Fruit fly (Drosophila melanogaster) whole organism, embryonic: ENCODE data around the gene CalpB.

Source experiments
- Awh ChIP-seq: fragments of 200-800 bp; sonication (Bioruptor generic); IDR thresholded peaks from 2 replicates; pipeline ENCODE4, ENCODE4 v1.3.6; 2022; ENCODE audit warnings: missing biosample characterization, missing genetic modification characterization
- CG10366 ChIP-seq: fragments of 200-800 bp; sonication (Bioruptor generic); IDR thresholded peaks from 2 replicates; pipeline ENCODE4 v1.3.6; 2022; ENCODE audit warnings: missing biosample characterization, missing genetic modification characterization
- CG10654 ChIP-seq: fragments of 200-800 bp; sonication (Bioruptor generic); optimal IDR thresholded peaks from 2 replicates; lab custom pipeline; 2016; ENCODE audit warnings: missing biosample characterization, missing genetic modification characterization
- CG11695 ChIP-seq: fragments of 200-800 bp; sonication (Bioruptor generic); IDR thresholded peaks from 3 replicates; pipeline ENCODE4 v1.3.6; 2022; ENCODE audit warnings: missing biosample characterization, missing genetic modification characterization
- CG14710 ChIP-seq: fragments of 200-800 bp; sonication (Bioruptor generic); optimal IDR thresholded peaks from 3 replicates; lab custom pipeline; 2019; ENCODE audit warnings: missing biosample characterization, mild to moderate bottlenecking, missing genetic modification characterization, moderate library complexity
- CG1603 ChIP-seq: fragments of 200-800 bp; sonication (Bioruptor generic); optimal IDR thresholded peaks from 2 replicates; lab custom pipeline; 2019; ENCODE audit warnings: missing biosample characterization, mild to moderate bottlenecking, missing genetic modification characterization, moderate library complexity
- CG18011 ChIP-seq: fragments of 200-800 bp; sonication (Bioruptor generic); optimal IDR thresholded peaks from 2 replicates; lab custom pipeline; 2017; ENCODE audit warnings: missing biosample characterization, missing genetic modification characterization, mild to moderate bottlenecking, moderate library complexity, missing genotype
- CG2202 ChIP-seq: fragments of 200-800 bp; sonication (Bioruptor generic); optimal IDR thresholded peaks from 2 replicates; lab custom pipeline; 2018; ENCODE audit warnings: missing biosample characterization, mild to moderate bottlenecking, missing genetic modification characterization
- CG2889 ChIP-seq: fragments of 200-800 bp; sonication (Bioruptor generic); IDR thresholded peaks from 3 replicates; pipeline ENCODE4 v1.3.6; 2022; ENCODE audit warnings: missing biosample characterization, missing genetic modification characterization
- CG4617 ChIP-seq: fragments of 200-800 bp; sonication (Bioruptor generic); optimal IDR thresholded peaks from 3 replicates; lab custom pipeline; 2016; ENCODE audit warnings: missing biosample characterization, missing genetic modification characterization, borderline replicate concordance
- CG6175 ChIP-seq: fragments of 200-800 bp; sonication (Bioruptor generic); IDR thresholded peaks from 3 replicates; pipeline ENCODE4 v1.3.6; 2022; ENCODE audit warnings: missing biosample characterization, missing genetic modification characterization
- CG6254 ChIP-seq: fragments of 200-800 bp; sonication (Bioruptor generic); optimal IDR thresholded peaks from 3 replicates; lab custom pipeline; 2017; ENCODE audit warnings: mild to moderate bottlenecking, missing biosample characterization, missing genetic modification reagents, missing genetic modification characterization
- CG6683 ChIP-seq: fragments of 200-800 bp; sonication (Bioruptor generic); optimal IDR thresholded peaks from 2 replicates; lab custom pipeline; 2017; ENCODE audit warnings: missing biosample characterization, mild to moderate bottlenecking, missing genetic modification characterization, missing genetic modification reagents
- CG7357 ChIP-seq: fragments of 200-800 bp; sonication (Bioruptor generic); IDR thresholded peaks from 3 replicates; pipeline ENCODE4 v1.3.6; 2022; ENCODE audit warnings: missing biosample characterization, missing genetic modification characterization
- CG7786 ChIP-seq: fragments of 200-800 bp; sonication (Bioruptor generic); optimal IDR thresholded peaks from 2 replicates; lab custom pipeline; 2016; ENCODE audit warnings: missing biosample characterization, missing genetic modification characterization
- CG7963 ChIP-seq: fragments of 200-800 bp; sonication (Bioruptor generic); IDR thresholded peaks from 3 replicates; pipeline ENCODE4 v1.3.6; 2022; ENCODE audit warnings: missing biosample characterization, missing genetic modification characterization; ENCODE audit not compliant: partially characterized antibody
- Fer1 ChIP-seq: fragments of 200-800 bp; sonication (Bioruptor generic); optimal IDR thresholded peaks from 2 replicates; lab custom pipeline; 2017; ENCODE audit warnings: missing biosample characterization, mild to moderate bottlenecking, missing genetic modification characterization
- HmgD ChIP-seq: fragments of 200-800 bp; sonication (Bioruptor generic); optimal IDR thresholded peaks from 3 replicates; lab custom pipeline; 2016; ENCODE audit warnings: missing biosample characterization, missing genetic modification characterization
- HmgZ ChIP-seq: fragments of 200-800 bp; sonication (Bioruptor generic); optimal IDR thresholded peaks from 2 replicates; lab custom pipeline; 2018; ENCODE audit warnings: missing biosample characterization, mild to moderate bottlenecking, missing genetic modification characterization
- Lpt ChIP-seq: fragments of >200 bp; optimal IDR thresholded peaks from 2 replicates; lab custom pipeline; 2018; ENCODE audit warnings: missing biosample characterization, missing genetic modification characterization
- NfI ChIP-seq: fragments of 200-800 bp; sonication (Bioruptor generic); optimal IDR thresholded peaks from 3 replicates; lab custom pipeline; 2018; ENCODE audit warnings: missing biosample characterization, mild to moderate bottlenecking, missing genetic modification characterization, moderate library complexity
- PHDP ChIP-seq: fragments of 200-800 bp; sonication (Bioruptor generic); optimal IDR thresholded peaks from 3 replicates; lab custom pipeline; 2018; ENCODE audit warnings: missing biosample characterization, mild to moderate bottlenecking, missing genetic modification characterization, moderate library complexity
- Scr ChIP-seq: fragments of 200-800 bp; sonication (Bioruptor generic); IDR thresholded peaks from 2 replicates; pipeline ENCODE4 v1.3.6; 2022; ENCODE audit warnings: missing biosample characterization, missing genetic modification characterization; ENCODE audit not compliant: partially characterized antibody
- al ChIP-seq: fragments of 200-800 bp; sonication (Bioruptor generic); IDR thresholded peaks from 2 replicates; pipeline ENCODE4 v1.3.6; 2022; ENCODE audit warnings: missing biosample characterization, missing genetic modification characterization
- ato ChIP-seq: fragments of 200-800 bp; sonication (Bioruptor generic); IDR thresholded peaks from 2 replicates; pipeline ENCODE4 v1.3.6; 2022; ENCODE audit warnings: missing biosample characterization, missing genetic modification characterization; ENCODE audit not compliant: partially characterized antibody
- bowl ChIP-seq: fragments of 200-800 bp; sonication (Bioruptor generic); IDR thresholded peaks from 2 replicates; pipeline ENCODE4 v1.3.6; 2022; ENCODE audit warnings: missing biosample characterization, missing genetic modification characterization
- crc ChIP-seq: fragments of 200-800 bp; sonication (Bioruptor generic); optimal IDR thresholded peaks from 2 replicates; lab custom pipeline; 2016; ENCODE audit warnings: missing biosample characterization, missing genetic modification characterization
- dpn ChIP-seq, 2 experiments: fragments of 200-800 bp; sonication (Bioruptor generic); optimal IDR thresholded peaks; 3 replicates each; lab custom pipeline; 2016; ENCODE audit warnings: missing biosample characterization in 2 of 2, missing genetic modification characterization in 2 of 2
- fu2 ChIP-seq: fragments of 200-800 bp; sonication (Bioruptor generic); optimal IDR thresholded peaks from 2 replicates; lab custom pipeline; 2016; ENCODE audit warnings: missing biosample characterization, missing genetic modification characterization
- jigr1 ChIP-seq: fragments of 200-800 bp; sonication (Bioruptor generic); IDR thresholded peaks from 3 replicates; pipeline ENCODE4 v1.3.6; 2022; ENCODE audit warnings: missing biosample characterization, missing genetic modification characterization
- kni ChIP-seq: fragments of 200-800 bp; sonication (Bioruptor generic); optimal IDR thresholded peaks from 3 replicates; lab custom pipeline; 2017; ENCODE audit warnings: mild to moderate bottlenecking, missing biosample characterization, missing genetic modification reagents, missing genetic modification characterization
- lmd ChIP-seq: fragments of 200-800 bp; sonication (Bioruptor generic); IDR thresholded peaks from 2 replicates; pipeline ENCODE4 v1.3.6; 2022; ENCODE audit warnings: missing biosample characterization, missing genetic modification characterization
- lov ChIP-seq, 2 experiments: fragments of 200-800 bp in 1 of 2; fragments of >200 bp in 1 of 2; sonication (Bioruptor generic) in 1 of 2; IDR thresholded peaks in 1 of 2; optimal IDR thresholded peaks in 1 of 2; 2 replicates in 1 of 2; 3 replicates in 1 of 2; pipeline versions ENCODE4 v1.3.6 to Lab custom; 2017 to 2022; ENCODE audit warnings: missing biosample characterization in 1 of 2, missing genetic modification characterization in 1 of 2
- maf-S ChIP-seq: fragments of 200-800 bp; sonication (Bioruptor generic); optimal IDR thresholded peaks from 2 replicates; lab custom pipeline; 2016; ENCODE audit warnings: missing biosample characterization, missing genetic modification characterization
- nom ChIP-seq: fragments of 200-800 bp; sonication (Bioruptor generic); optimal IDR thresholded peaks from 2 replicates; lab custom pipeline; 2017; ENCODE audit warnings: missing biosample characterization, missing genetic modification characterization, mild to moderate bottlenecking, moderate library complexity, missing genetic modification reagents
- oc ChIP-seq: fragments of 200-800 bp; sonication (Bioruptor generic); optimal IDR thresholded peaks from 2 replicates; lab custom pipeline; 2018; ENCODE audit warnings: missing biosample characterization, mild to moderate bottlenecking, missing genetic modification characterization, moderate library complexity
- repo ChIP-seq: fragments of 200-800 bp; sonication (Bioruptor generic); optimal IDR thresholded peaks from 2 replicates; lab custom pipeline; 2016; ENCODE audit warnings: missing biosample characterization, missing genetic modification characterization
- row ChIP-seq: fragments of 200-800 bp; sonication (Bioruptor generic); IDR thresholded peaks from 3 replicates; pipeline ENCODE4 v1.3.6; 2022; ENCODE audit warnings: missing biosample characterization, missing genetic modification characterization
- salm ChIP-seq: fragments of 200-800 bp; sonication (Bioruptor generic); optimal IDR thresholded peaks from 2 replicates; lab custom pipeline; 2018; ENCODE audit warnings: missing biosample characterization, mild to moderate bottlenecking, missing genetic modification characterization
- schlank ChIP-seq: fragments of 200-800 bp; sonication (Bioruptor generic); optimal IDR thresholded peaks from 2 replicates; lab custom pipeline; 2018; ENCODE audit warnings: missing biosample characterization, mild to moderate bottlenecking, missing genetic modification characterization
- sim ChIP-seq: fragments of 200-800 bp; sonication (Bioruptor generic); IDR thresholded peaks from 2 replicates; pipeline ENCODE4 v1.3.6; 2022; ENCODE audit warnings: missing biosample characterization, missing genetic modification characterization
- slou ChIP-seq: fragments of 200-800 bp; sonication (Bioruptor generic); optimal IDR thresholded peaks from 3 replicates; lab custom pipeline; 2016; ENCODE audit warnings: missing biosample characterization, missing genetic modification characterization
- sna ChIP-seq: fragments of 200-800 bp; sonication (Bioruptor generic); IDR thresholded peaks from 2 replicates; pipeline ENCODE4 v1.3.6; 2022; ENCODE audit warnings: missing biosample characterization, missing genetic modification characterization; ENCODE audit not compliant: partially characterized antibody
- tgo ChIP-seq: fragments of 200-800 bp; sonication (Bioruptor generic); IDR thresholded peaks from 3 replicates; pipeline ENCODE4 v1.3.6; 2022; ENCODE audit warnings: missing biosample characterization, missing genetic modification characterization
- trem ChIP-seq: fragments of 200-800 bp; optimal IDR thresholded peaks from 3 replicates; lab custom pipeline; 2019; ENCODE audit warnings: missing biosample characterization, mild to moderate bottlenecking, missing genetic modification characterization, moderate library complexity
- tup ChIP-seq: fragments of 200-800 bp; sonication (Bioruptor generic); optimal IDR thresholded peaks from 2 replicates; lab custom pipeline; 2016; ENCODE audit warnings: missing biosample characterization, mild to moderate bottlenecking, missing genetic modification characterization, moderate library complexity
- vnd ChIP-seq: fragments of 200-800 bp; sonication (Bioruptor generic); IDR thresholded peaks from 3 replicates; pipeline ENCODE4 v1.3.6; 2022; ENCODE audit warnings: missing biosample characterization, missing genetic modification characterization; ENCODE audit not compliant: partially characterized antibody
- wor ChIP-seq: fragments of 200-800 bp; sonication (Bioruptor generic); IDR thresholded peaks from 2 replicates; pipeline ENCODE4 v1.3.6; 2022; ENCODE audit warnings: missing biosample characterization, missing genetic modification characterization
- zen2 ChIP-seq: fragments of 200-800 bp; sonication (Bioruptor generic); IDR thresholded peaks from 3 replicates; pipeline ENCODE4 v1.3.6; 2022; ENCODE audit warnings: missing biosample characterization, missing genetic modification characterization; ENCODE audit not compliant: partially characterized antibody

CalpB gene

DNA sequence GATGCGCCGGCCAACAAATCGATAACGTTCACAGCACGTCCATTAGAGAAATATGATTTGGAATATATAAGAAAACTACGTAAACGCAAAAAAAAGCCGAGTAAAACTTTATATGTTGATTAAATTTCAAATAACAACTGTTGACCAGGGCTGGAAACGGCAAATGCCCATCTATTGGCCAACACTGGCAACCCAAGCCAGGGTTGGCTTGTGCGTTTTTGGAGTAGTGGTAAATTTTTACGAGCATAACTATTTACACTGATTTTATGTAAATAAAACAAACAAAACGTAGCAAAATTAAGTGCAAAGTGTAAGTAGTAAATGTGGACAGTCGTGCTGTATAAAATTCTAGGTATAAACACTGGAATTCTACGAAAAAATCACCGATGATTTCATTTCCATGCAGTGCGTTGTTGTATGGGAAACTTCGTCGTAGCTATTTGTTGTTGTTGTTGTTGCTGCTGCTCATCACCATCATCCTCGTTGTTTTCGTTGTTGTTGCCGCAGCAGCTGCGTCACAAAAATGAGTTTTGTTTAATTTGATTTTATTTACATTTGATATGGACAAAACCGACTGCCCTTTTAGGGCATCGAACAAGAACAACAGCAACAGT lies 10.6 kb downstream of the CalpB start, which contains the start of gene nudE (continued):
- TF ChIP-seq CG2889, result no peak
- 0 out of 3 replicates have a peak, but pooled peaks have one; percentile 29 for TF ChIP-seq CG7357 (GFP tag; lab: Robert Waterston, UW)
- TF ChIP-seq PHDP (tag; lab: Kevin White, UChicago), result no peak
- TF ChIP-seq jigr1 (GFP tag; lab: Robert Waterston, UW), result no peak
- TF ChIP-seq CG14710 (tag; lab: Kevin White, UChicago), result peak; percentile 10
- no peak for TF ChIP-seq Awh (GFP tag; lab: Robert Waterston, UW)
- TF ChIP-seq CG6175, result no peak
- no peak for TF ChIP-seq repo (GFP tag; lab: Kevin White, UChicago)
- TF ChIP-seq NfI (GFP tag; lab: Kevin White, UChicago), result no peak
- TF ChIP-seq Lpt, result no peak
- TF ChIP-seq CG18011 (GFP tag; lab: Kevin White, UChicago), result no peak
- TF ChIP-seq crc (GFP tag; lab: Kevin White, UChicago), result peak; percentile 21
- TF ChIP-seq wor (GFP tag; lab: Robert Waterston, UW), result no peak
- peak; percentile 28 for TF ChIP-seq trem (tag; lab: Kevin White, UChicago)
- peak; percentile 72 for TF ChIP-seq CG4617
- TF ChIP-seq CG7786 (GFP tag; lab: Kevin White, UChicago), result no peak
- TF ChIP-seq CG6683 (GFP tag; lab: Kevin White, UChicago), result no peak
- no peak for TF ChIP-seq CG10654
- peak; percentile 29; the same call in 1 of the 2 replicates for TF ChIP-seq Scr
- no peak for TF ChIP-seq al (GFP tag; lab: Robert Waterston, UW)
- TF ChIP-seq oc (tag; lab: Kevin White, UChicago), result no peak
- TF ChIP-seq Fer1 (GFP tag; lab: Kevin White, UChicago), result peak; percentile 0
- no peak for TF ChIP-seq salm (tag; lab: Kevin White, UChicago)
- TF ChIP-seq row, result peak; percentile 28; the same call in 2 of the 3 replicates
- TF ChIP-seq ato (GFP tag; lab: Robert Waterston, UW), result no peak
- peak; percentile 10 for TF ChIP-seq HmgD (GFP tag; lab: Kevin White, UChicago)
- peak; percentile 20 to 63 for TF ChIP-seq dpn (GFP tag; optimal IDR thresholded peaks at IDR 0.05; lab: Kevin White, UChicago)
- TF ChIP-seq kni (GFP tag; lab: Kevin White, UChicago), result no peak
- no peak for TF ChIP-seq bowl (GFP tag; lab: Robert Waterston, UW)
- TF ChIP-seq HmgZ (tag; lab: Kevin White, UChicago), result peak; percentile 10
- TF ChIP-seq tup (GFP tag; lab: Kevin White, UChicago), result no peak
- TF ChIP-seq CG2202, result no peak
- TF ChIP-seq fu2 (GFP tag; lab: Kevin White, UChicago), result peak; percentile 36
- no peak for TF ChIP-seq sim
- TF ChIP-seq CG10366, result no peak
- no peak for TF ChIP-seq schlank (tag; lab: Kevin White, UChicago)
- no peak for TF ChIP-seq zen2 (GFP tag; lab: Robert Waterston, UW)
- no peak for TF ChIP-seq nom (GFP tag; lab: Kevin White, UChicago)
- TF ChIP-seq CG7963, result no peak
- TF ChIP-seq slou (GFP tag; lab: Kevin White, UChicago), result no peak
- TF ChIP-seq maf-S (GFP tag; lab: Kevin White, UChicago), result peak; percentile 46
- no peak; the same call in 1 of the 2 replicates for TF ChIP-seq lmd (GFP tag; lab: Robert Waterston, UW)
- TF ChIP-seq CG1603, result peak; percentile 58
- TF ChIP-seq lov (optimal IDR thresholded peaks at IDR 0.05; lab: Kevin White, UChicago), result no peak
- no peak for TF ChIP-seq lov (GFP tag; IDR thresholded peaks at IDR 0.05; lab: Robert Waterston, UW)
- no peak for TF ChIP-seq vnd (GFP tag; lab: Robert Waterston, UW)
- TF ChIP-seq tgo (GFP tag; lab: Robert Waterston, UW), result no peak; the same call in 2 of the 3 replicates
- TF ChIP-seq CG11695, result 0 out of 3 replicates have a peak, but pooled peaks have one; percentile 25
- no peak for TF ChIP-seq sna (GFP tag; lab: Robert Waterston, UW)
- TF ChIP-seq CG6254 (GFP tag; lab: Kevin White, UChicago), result no peak
